Worm (Caenorhabditis elegans): ENCODE measurements around the gene T05C1.3.

Gene T05C1.3

ce11 chrII:4506552-4507291, 17.5 kb upstream of the T05C1.3 start (continued):
- TF ChIP-seq nhr-129 (tag; optimal IDR thresholded peaks at IDR 0.05) (peak; percentile 84), F13H6.1 (tag; optimal IDR thresholded peaks at IDR 0.05) (peak; percentile 84), sma-3 (GFP tag; optimal IDR thresholded peaks at IDR 0.05) (no peak), lin-39 (tag; optimal IDR thresholded peaks at IDR 0.05) (no peak), crh-2 (tag; optimal IDR thresholded peaks at IDR 0.05) (peak; percentile 76), sem-4 (tag; optimal IDR thresholded peaks at IDR 0.05) (peak; percentile 60), sma-9 (GFP tag; optimal IDR thresholded peaks at IDR 0.05) (peak; percentile 76), sma-9 (tag; optimal IDR thresholded peaks at IDR 0.05) (no peak), zag-1 (tag; optimal IDR thresholded peaks at IDR 0.05) (peak; percentile 43), nhr-6 (tag; optimal IDR thresholded peaks at IDR 0.05) (no peak), lin-11 (tag; optimal IDR thresholded peaks at IDR 0.05) (peak; percentile 17)

- TF ChIP-seq nhr-77 (tag; optimal IDR thresholded peaks at IDR 0.05) = no peak
- peak; percentile 4 for TF ChIP-seq nhr-129 (tag; optimal IDR thresholded peaks at IDR 0.05)
Measured at ce11 chrII:4505097-4505626, 16.0 kb upstream of the T05C1.3 start, which contains the start of gene camt-1. Gene camt-1, minus strand, starts transcription at chrII:4505147.

- no peak for TF ChIP-seq nhr-10 (tag; optimal IDR thresholded peaks at IDR 0.05)
- TF ChIP-seq fos-1 (tag; optimal IDR thresholded peaks at IDR 0.05) = peak; percentile 64
- TF ChIP-seq ceh-82 (tag; optimal IDR thresholded peaks at IDR 0.05) = no peak
- TF ChIP-seq sem-4 (tag; optimal IDR thresholded peaks at IDR 0.05) = no peak
Measured at ce11 chrII:4495844-4496243, 6.7 kb upstream of the T05C1.3 start.

- TF ChIP-seq lsy-2 (tag; optimal IDR thresholded peaks at IDR 0.05) (peak in 1 of 2 experiments; percentile 45), ztf-4 (tag; optimal IDR thresholded peaks at IDR 0.05) (no peak), F13H6.1 (tag; optimal IDR thresholded peaks at IDR 0.05) (peak; percentile 48), elt-1 (tag; optimal IDR thresholded peaks at IDR 0.05) (no peak), nhr-129 (tag; optimal IDR thresholded peaks at IDR 0.05) (peak; percentile 71), sma-9 (GFP tag; optimal IDR thresholded peaks at IDR 0.05) (peak; percentile 69), sma-9 (tag; optimal IDR thresholded peaks at IDR 0.05) (no peak), C34F6.9 (tag; optimal IDR thresholded peaks at IDR 0.05) (peak; percentile 36)
Measured at ce11 chrII:4494532-4494931, 5.3 kb upstream of the T05C1.3 start.

DNA sequence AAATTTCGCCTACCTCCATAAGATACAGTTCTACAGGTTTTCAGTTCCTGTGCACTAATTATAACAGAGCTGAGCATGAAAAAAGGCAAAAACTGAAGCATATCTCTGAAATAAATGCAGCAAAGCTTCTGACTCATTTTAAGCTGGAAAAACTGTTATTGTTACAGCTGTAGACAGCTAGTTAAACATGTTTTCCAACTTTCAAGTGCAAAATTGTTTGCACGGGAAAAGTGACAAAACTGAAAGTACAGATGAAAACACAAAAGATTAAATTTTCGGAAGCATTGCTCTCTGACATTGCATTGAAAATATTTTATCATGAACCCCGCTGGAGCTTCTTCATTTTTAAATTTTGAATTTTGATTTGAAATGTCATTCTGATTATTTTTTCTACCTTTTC, 1.5 kb upstream of the T05C1.3 start, which contains the start of gene T05C1.5:
Gene T05C1.5, minus strand, starts transcription at position 101 of the 400 bp plus-strand sequence.
- TF ChIP-seq alr-1 (tag; optimal IDR thresholded peaks at IDR 0.05) (no peak), aly-2 (tag; optimal IDR thresholded peaks at IDR 0.05) (no peak), nhr-23 (tag; optimal IDR thresholded peaks at IDR 0.05) (no peak), peb-1 (tag; optimal IDR thresholded peaks at IDR 0.05) (no peak), nhr-21 (tag; optimal IDR thresholded peaks at IDR 0.05) (no peak), lsy-2 (tag; optimal IDR thresholded peaks at IDR 0.05) (no peak), unc-39 (tag; optimal IDR thresholded peaks at IDR 0.05) (no peak), sem-4 (tag; optimal IDR thresholded peaks at IDR 0.05) (no peak), nhr-10 (tag; optimal IDR thresholded peaks at IDR 0.05) (no peak), elt-3 (tag; optimal IDR thresholded peaks at IDR 0.05) (no peak), unc-62 (GFP tag; optimal IDR thresholded peaks at IDR 0.05) (no peak)

- TF ChIP-seq unc-39 (tag; optimal IDR thresholded peaks at IDR 0.05) (no peak), egl-27 (tag; optimal IDR thresholded peaks at IDR 0.05) (no peak), unc-62 (GFP tag; optimal IDR thresholded peaks at IDR 0.05) (no peak), lin-13 (GFP tag; optimal IDR thresholded peaks at IDR 0.05) (no peak), ZK546.5 (tag; optimal IDR thresholded peaks at IDR 0.05) (no peak), nhr-237 (tag; optimal IDR thresholded peaks at IDR 0.05) (no peak)
Measured at ce11 chrII:4482021-4482420, 7.2 kb downstream of the T05C1.3 start, which contains the start of gene T05C1.2. Gene T05C1.2, minus strand, starts transcription at chrII:4482121.
